Fruit fly (Drosophila melanogaster): ENCODE data around the gene oaf.

- no peak for TF ChIP-seq Sin3A (optimal IDR thresholded peaks at IDR 0.05)
- no peak for TF ChIP-seq insv (optimal IDR thresholded peaks at IDR 0.05)
- no peak for TF ChIP-seq h (optimal IDR thresholded peaks at IDR 0.05)
- TF ChIP-seq psq (optimal IDR thresholded peaks at IDR 0.05), result no peak
- no peak for TF ChIP-seq Myc (optimal IDR thresholded peaks at IDR 0.05)
Observed at dm6 chr2L:2450723-2451379, 41.9 kb upstream of the oaf start.

Data from Kc167 (cell line).